Worm (Caenorhabditis elegans) whole organism, young adult: ENCODE data around the gene srbc-51.

Experiments used
- B0019.2 ChIP-seq: fragments of 200-800 bp; sonication (Bioruptor generic); conservative IDR thresholded peaks from 2 replicates; pipeline ENCODE4 v1.3.6; 2022; ENCODE audit warnings: missing genetic modification reagents, missing genetic modification characterization, missing compliant biosample characterization
- F23B12.7 ChIP-seq: sonication (generic microtip); optimal IDR thresholded peaks from 2 replicates; lab custom pipeline; 2017; ENCODE audit warnings: missing genetic modification characterization, mild to moderate bottlenecking, missing compliant biosample characterization, antibody characterized with exemption, moderate library complexity; ENCODE audit not compliant: insufficient read depth
- F33H1.4 ChIP-seq: fragments of 200-800 bp; sonication (Bioruptor generic); IDR thresholded peaks from 2 replicates; pipeline ENCODE4 v1.3.6; 2022; ENCODE audit warnings: missing genetic modification reagents, missing genetic modification characterization, missing compliant biosample characterization
- F39B2.1 ChIP-seq: fragments of 200-800 bp; sonication (Bioruptor generic); IDR thresholded peaks from 2 replicates; pipeline ENCODE4 v1.3.6; 2022; ENCODE audit warnings: missing genetic modification reagents, missing genetic modification characterization, missing compliant biosample characterization
- F49E8.2 ChIP-seq: sonication (generic microtip); optimal IDR thresholded peaks from 3 replicates; lab custom pipeline; 2017; ENCODE audit warnings: missing genetic modification characterization, mild to moderate bottlenecking, missing compliant biosample characterization, antibody characterized with exemption, moderate library complexity; ENCODE audit not compliant: insufficient read depth
- F57C9.4 ChIP-seq: sonication (generic microtip); optimal IDR thresholded peaks from 2 replicates; lab custom pipeline; 2017; ENCODE audit warnings: mild to moderate bottlenecking, missing genetic modification characterization, missing compliant biosample characterization
- K11D2.4 ChIP-seq: fragments of 200-800 bp; sonication (Bioruptor generic); IDR thresholded peaks from 2 replicates; pipeline ENCODE4 v1.3.6; 2022; ENCODE audit warnings: missing genetic modification reagents, missing genetic modification characterization, missing compliant biosample characterization
- Y56A3A.18 ChIP-seq: fragments of 200-800 bp; sonication (Bioruptor generic); IDR thresholded peaks from 2 replicates; pipeline ENCODE4 v1.3.6; 2022; ENCODE audit warnings: missing genetic modification reagents, missing genetic modification characterization, missing compliant biosample characterization
- Y95B8A.8 ChIP-seq: fragments of 200-800 bp; sonication (Bioruptor generic); IDR thresholded peaks from 2 replicates; pipeline ENCODE4 v1.3.6; 2022; ENCODE audit warnings: missing genetic modification reagents, missing genetic modification characterization, missing compliant biosample characterization
- ama-1 ChIP-seq, 3 experiments: fragments of 150-350 bp in 1 of 3; sonication (generic microtip) in 2 of 3; optimal IDR thresholded peaks; 2 replicates each; lab custom pipeline; 2014 to 2018; ENCODE audit warnings: missing biosample characterization in 2 of 3, missing genetic modification characterization in 2 of 3, missing genetic modification reagents in 2 of 3
- aptf-2 ChIP-seq: fragments of 200-800 bp; sonication (Bioruptor generic); conservative IDR thresholded peaks from 2 replicates; pipeline ENCODE4 v1.3.6; 2022; ENCODE audit warnings: missing genetic modification reagents, missing genetic modification characterization, missing compliant biosample characterization
- athp-1 ChIP-seq: sonication (generic microtip); optimal IDR thresholded peaks from 2 replicates; lab custom pipeline; 2017; ENCODE audit warnings: mild to moderate bottlenecking, missing genetic modification characterization, missing compliant biosample characterization
- attf-6 ChIP-seq: fragments of 200-800 bp; sonication (Bioruptor generic); IDR thresholded peaks from 2 replicates; pipeline ENCODE4 v1.3.6; 2022; ENCODE audit warnings: missing genetic modification reagents, missing genetic modification characterization, missing compliant biosample characterization
- bed-1 ChIP-seq: fragments of 200-800 bp; sonication (Bioruptor generic); IDR thresholded peaks from 2 replicates; pipeline ENCODE4 v1.3.6; 2022; ENCODE audit warnings: missing genetic modification reagents, missing genetic modification characterization, missing compliant biosample characterization
- bed-2 ChIP-seq: fragments of 200-800 bp; sonication (Bioruptor generic); IDR thresholded peaks from 2 replicates; pipeline ENCODE4 v1.3.6; 2022; ENCODE audit warnings: missing genetic modification reagents, missing genetic modification characterization, missing compliant biosample characterization
- ccch-3 ChIP-seq: fragments of 200-800 bp; sonication (Bioruptor generic); optimal IDR thresholded peaks from 2 replicates; lab custom pipeline; 2018; ENCODE audit warnings: mild to moderate bottlenecking, missing genetic modification characterization, missing compliant biosample characterization
- cebp-1 ChIP-seq, 2 experiments: fragments of 200-800 bp in 1 of 2; sonication (Bioruptor generic) in 1 of 2; sonication (generic microtip) in 1 of 2; IDR thresholded peaks in 1 of 2; optimal IDR thresholded peaks in 1 of 2; 2 replicates each; pipeline versions ENCODE4 v1.3.6 to Lab custom; 2017 to 2022; ENCODE audit warnings: missing compliant biosample characterization in 2 of 2, missing genetic modification characterization in 2 of 2, mild to moderate bottlenecking in 1 of 2, missing genetic modification reagents in 1 of 2, moderate library complexity in 1 of 2
- ceh-40 ChIP-seq: fragments of 200-800 bp; sonication (Bioruptor generic); IDR thresholded peaks from 2 replicates; pipeline ENCODE4 v1.3.6; 2022; ENCODE audit warnings: missing genetic modification characterization, missing compliant biosample characterization
- ceh-79 ChIP-seq: sonication (generic microtip); optimal IDR thresholded peaks from 2 replicates; lab custom pipeline; 2017; ENCODE audit warnings: mild to moderate bottlenecking, missing genetic modification characterization, missing compliant biosample characterization
- ceh-91 ChIP-seq: fragments of 200-800 bp; sonication (Bioruptor generic); IDR thresholded peaks from 2 replicates; pipeline ENCODE4 v1.3.6; 2022; ENCODE audit warnings: missing genetic modification reagents, missing genetic modification characterization, missing compliant biosample characterization
- chd-7 ChIP-seq: sonication (generic microtip); optimal IDR thresholded peaks from 2 replicates; lab custom pipeline; 2016; ENCODE audit warnings: mild to moderate bottlenecking, missing genetic modification characterization, moderate library complexity, missing compliant biosample characterization
- dpff-1 ChIP-seq: sonication (generic microtip); optimal IDR thresholded peaks from 2 replicates; lab custom pipeline; 2017; ENCODE audit warnings: mild to moderate bottlenecking, missing genetic modification characterization, missing compliant biosample characterization
- egrh-3 ChIP-seq: fragments of 200-800 bp; sonication (Bioruptor generic); IDR thresholded peaks from 2 replicates; pipeline ENCODE4 v1.3.6; 2022; ENCODE audit warnings: missing genetic modification reagents, missing genetic modification characterization, missing compliant biosample characterization
- him-1 ChIP-seq: sonication (generic microtip); optimal IDR thresholded peaks from 2 replicates; lab custom pipeline; 2016; ENCODE audit warnings: missing genotype, missing genetic modification reagents, missing genetic modification characterization, missing compliant biosample characterization
- hsf-1 ChIP-seq: fragments of 200-800 bp; sonication (Bioruptor generic); IDR thresholded peaks from 2 replicates; pipeline ENCODE4 v1.3.6; 2022; ENCODE audit warnings: missing genetic modification reagents, missing genetic modification characterization, missing compliant biosample characterization
- let-526 ChIP-seq: fragments of 200-800 bp; sonication (Bioruptor generic); IDR thresholded peaks from 2 replicates; pipeline ENCODE4 v1.3.6; 2022; ENCODE audit warnings: missing genetic modification reagents, missing genetic modification characterization, missing compliant biosample characterization
- lin-40 ChIP-seq: sonication (generic microtip); optimal IDR thresholded peaks from 2 replicates; lab custom pipeline; 2016; ENCODE audit warnings: missing genetic modification characterization, mild to moderate bottlenecking, missing compliant biosample characterization, missing genotype, missing genetic modification reagents
- lin-54 ChIP-seq: fragments of 200-800 bp; sonication (Bioruptor generic); optimal IDR thresholded peaks from 2 replicates; lab custom pipeline; 2018; ENCODE audit warnings: mild to moderate bottlenecking, missing genetic modification characterization, missing compliant biosample characterization
- lir-1 ChIP-seq: fragments of 200-800 bp; sonication (Bioruptor generic); conservative IDR thresholded peaks from 2 replicates; pipeline ENCODE4 v1.3.6; 2022; ENCODE audit warnings: missing genetic modification reagents, missing genetic modification characterization, missing compliant biosample characterization
- mel-28 ChIP-seq: sonication (generic microtip); optimal IDR thresholded peaks from 2 replicates; lab custom pipeline; 2016; ENCODE audit warnings: borderline replicate concordance, mild to moderate bottlenecking, missing genetic modification characterization, missing compliant biosample characterization
- nhr-120 ChIP-seq: fragments of 200-800 bp; sonication (Bioruptor generic); IDR thresholded peaks from 2 replicates; pipeline ENCODE4 v1.3.6; 2022; ENCODE audit warnings: missing genetic modification characterization, missing compliant biosample characterization
- nhr-90 ChIP-seq: sonication (generic microtip); optimal IDR thresholded peaks from 2 replicates; lab custom pipeline; 2016; ENCODE audit warnings: missing genotype, mild to moderate bottlenecking, missing genetic modification characterization, missing compliant biosample characterization
- rcor-1 ChIP-seq: fragments of 200-800 bp; sonication (Bioruptor generic); IDR thresholded peaks from 2 replicates; pipeline ENCODE4 v1.3.6; 2022; ENCODE audit warnings: missing genetic modification reagents, missing genetic modification characterization, missing compliant biosample characterization
- repo-1 ChIP-seq: sonication (generic microtip); optimal IDR thresholded peaks from 2 replicates; lab custom pipeline; 2017; ENCODE audit warnings: mild to moderate bottlenecking, missing genetic modification characterization, missing compliant biosample characterization
- sdz-38 ChIP-seq: sonication (generic microtip); optimal IDR thresholded peaks from 2 replicates; lab custom pipeline; 2016; ENCODE audit warnings: missing genotype, missing genetic modification characterization, missing compliant biosample characterization
- snpc-1.3 ChIP-seq: sonication (generic microtip); optimal IDR thresholded peaks from 2 replicates; lab custom pipeline; 2017; ENCODE audit warnings: missing genetic modification characterization, mild to moderate bottlenecking, missing compliant biosample characterization, antibody characterized with exemption, moderate library complexity, missing genotype, missing genetic modification reagents; ENCODE audit not compliant: insufficient read depth
- snpc-3.4 ChIP-seq: sonication (generic microtip); optimal IDR thresholded peaks from 2 replicates; lab custom pipeline; 2017; ENCODE audit warnings: missing genetic modification characterization, mild to moderate bottlenecking, missing compliant biosample characterization, antibody characterized with exemption, moderate library complexity, missing genotype, missing genetic modification reagents
- snpc-4 ChIP-seq, 5 experiments: fragments of 150-350 bp in 1 of 5; sonication (generic microtip) in 4 of 5; optimal IDR thresholded peaks; 2 replicates each; lab custom pipeline; 2014 to 2018; ENCODE audit warnings: missing genetic modification characterization in 5 of 5, missing biosample characterization in 3 of 5, antibody characterized with exemption in 2 of 5, mild to moderate bottlenecking in 2 of 5, missing compliant biosample characterization in 2 of 5, missing genotype in 2 of 5, moderate library complexity in 2 of 5, missing genetic modification reagents in 1 of 5
- somi-1 ChIP-seq: fragments of 200-800 bp; sonication (Bioruptor generic); optimal IDR thresholded peaks from 2 replicates; lab custom pipeline; 2018; ENCODE audit warnings: mild to moderate bottlenecking, missing genetic modification characterization, missing compliant biosample characterization
- unc-130 ChIP-seq: sonication (generic microtip); optimal IDR thresholded peaks from 2 replicates; lab custom pipeline; 2016; ENCODE audit warnings: missing genetic modification reagents, missing genetic modification characterization, missing compliant biosample characterization
- zim-3 ChIP-seq: sonication (generic microtip); optimal IDR thresholded peaks from 2 replicates; lab custom pipeline; 2017; ENCODE audit warnings: mild to moderate bottlenecking, missing genetic modification characterization, moderate library complexity, missing compliant biosample characterization
- ztf-6 ChIP-seq: fragments of 200-800 bp; sonication (Bioruptor generic); IDR thresholded peaks from 2 replicates; pipeline ENCODE4 v1.3.6; 2022; ENCODE audit warnings: missing genetic modification reagents, missing genetic modification characterization, missing compliant biosample characterization

Gene srbc-51

DNA sequence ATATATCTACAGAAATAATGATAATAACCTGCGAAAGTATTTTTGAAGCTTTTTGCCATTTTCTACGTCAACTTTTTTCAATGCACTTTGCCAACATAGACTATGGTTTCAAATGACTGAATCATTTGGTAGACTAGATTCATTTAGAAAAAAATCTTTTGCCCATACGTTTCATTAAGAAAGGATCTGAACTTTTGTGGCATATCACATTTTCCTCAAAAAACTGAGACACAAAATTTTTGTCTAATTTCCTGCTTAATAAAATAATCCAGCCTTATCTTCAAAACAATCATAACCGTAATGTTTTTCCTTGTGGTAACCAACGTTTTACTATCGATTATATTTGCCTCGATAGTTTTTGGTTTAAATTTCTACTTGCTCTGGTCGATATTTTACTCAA lies at the start of gene srbc-51:
Gene srbc-51 (plus strand): TSS at position 301 of the 400 bp plus-strand sequence.
- TF ChIP-seq bed-1 (GFP tag; lab: Robert Waterston, UW) = no peak

DNA sequence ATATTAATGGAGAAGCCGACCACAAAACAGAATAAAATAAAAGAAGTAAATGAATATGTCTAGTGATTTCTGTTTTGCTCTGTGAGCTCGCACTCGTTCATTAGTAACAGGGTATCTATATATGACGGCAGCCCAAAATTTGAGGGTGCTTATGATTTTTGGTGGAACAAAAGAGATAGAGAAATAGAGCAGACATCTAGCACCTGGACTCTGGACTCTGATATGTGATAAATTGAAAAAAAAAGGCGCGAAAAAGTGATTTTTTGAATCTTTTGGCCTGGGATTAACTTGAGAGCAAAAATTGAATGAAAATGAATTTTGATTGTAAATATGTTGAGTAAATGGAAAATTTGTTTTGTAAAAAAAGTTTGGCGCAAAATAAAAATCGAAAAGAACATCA lies 49.6 kb upstream of the srbc-51 start, which contains the start of gene nhr-283:
Gene nhr-283 (minus strand): TSS at position 101 of the 400 bp plus-strand sequence.
- TF ChIP-seq ceh-79 (tag; lab: Kevin White, UChicago) (no peak), Y95B8A.8 (GFP tag; lab: Robert Waterston, UW) (no peak), sdz-38 (tag; lab: Kevin White, UChicago) (no peak), mel-28 (tag; lab: Kevin White, UChicago) (no peak), nhr-120 (no peak), ztf-6 (GFP tag; lab: Robert Waterston, UW) (no peak), lin-54 (no peak), lin-40 (tag; lab: Kevin White, UChicago) (no peak), K11D2.4 (GFP tag; lab: Robert Waterston, UW) (no peak), aptf-2 (GFP tag; lab: Robert Waterston, UW) (no peak), F23B12.7 (tag; lab: Kevin White, UChicago) (no peak), snpc-1.3 (no peak), attf-6 (GFP tag; lab: Robert Waterston, UW) (no peak), F49E8.2 (tag; lab: Kevin White, UChicago) (no peak)
- TF ChIP-seq, all 124 proteins: peak for 0

DNA sequence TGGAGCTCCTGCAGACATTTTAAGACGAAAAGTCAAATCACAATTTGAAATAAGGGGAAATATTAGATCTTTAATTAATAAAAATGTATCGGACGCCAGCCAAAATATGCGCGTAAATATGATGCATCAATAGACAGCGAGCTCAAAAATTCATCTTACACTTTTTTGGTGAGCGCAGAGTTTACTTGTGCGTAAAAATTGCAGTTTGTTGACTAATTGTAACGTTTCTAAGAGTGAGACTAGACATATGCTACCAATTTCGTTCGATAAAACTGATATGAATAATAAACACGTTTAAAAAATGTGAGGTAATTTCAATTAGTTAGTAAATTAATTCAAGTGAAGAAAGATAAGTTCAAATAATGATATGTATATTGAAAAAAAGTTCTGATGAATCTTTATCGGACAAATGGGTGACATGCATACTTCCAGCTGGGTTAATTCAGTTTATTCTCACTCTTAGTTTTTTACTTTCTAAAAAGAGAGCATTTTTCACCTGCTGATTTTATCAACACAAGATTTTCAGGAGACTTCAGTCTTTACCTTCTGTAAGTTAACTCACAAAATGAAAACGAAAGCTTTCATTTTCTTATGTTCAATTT lies 47.0 kb upstream of the srbc-51 start, which contains the start of the genes nhr-285 and irld-52:
Gene nhr-285 (minus strand): TSS at position 101 of the 602 bp plus-strand sequence.
Gene irld-52 (plus strand): TSS at position 552 of the 602 bp plus-strand sequence.
- no peak for TF ChIP-seq ztf-6 (GFP tag; lab: Robert Waterston, UW)
- TF ChIP-seq him-1 (tag; lab: Kevin White, UChicago) = no peak
- TF ChIP-seq hsf-1 = no peak
- TF ChIP-seq ama-1 (optimal IDR thresholded peaks at IDR 0.05; lab: Kevin White, UChicago) = no peak
- TF ChIP-seq ama-1 (GFP tag; optimal IDR thresholded peaks at IDR 0.05; lab: Kevin White, UChicago) = no peak
- no peak for TF ChIP-seq F23B12.7 (tag; lab: Kevin White, UChicago)
- TF ChIP-seq zim-3 = no peak
- TF ChIP-seq snpc-3.4 = no peak
- no peak for TF ChIP-seq somi-1 (GFP tag; lab: Kevin White, UChicago)
- no peak for TF ChIP-seq dpff-1 (tag; lab: Kevin White, UChicago)
- no peak for TF ChIP-seq snpc-4 (GFP tag; optimal IDR thresholded peaks at IDR 0.05; lab: Kevin White, UChicago)
- TF ChIP-seq snpc-4 (tag; optimal IDR thresholded peaks at IDR 0.05; lab: Kevin White, UChicago) = no peak
- no peak for TF ChIP-seq lin-54
- TF ChIP-seq ceh-40 (GFP tag; lab: Robert Waterston, UW) = no peak
- TF ChIP-seq bed-2 (GFP tag; lab: Robert Waterston, UW) = no peak
- TF ChIP-seq repo-1 = no peak
- TF ChIP-seq ceh-91 (GFP tag; lab: Robert Waterston, UW) = no peak
- no peak for TF ChIP-seq nhr-90 (tag; lab: Kevin White, UChicago)
- no peak for TF ChIP-seq lir-1 (GFP tag; lab: Robert Waterston, UW)

DNA sequence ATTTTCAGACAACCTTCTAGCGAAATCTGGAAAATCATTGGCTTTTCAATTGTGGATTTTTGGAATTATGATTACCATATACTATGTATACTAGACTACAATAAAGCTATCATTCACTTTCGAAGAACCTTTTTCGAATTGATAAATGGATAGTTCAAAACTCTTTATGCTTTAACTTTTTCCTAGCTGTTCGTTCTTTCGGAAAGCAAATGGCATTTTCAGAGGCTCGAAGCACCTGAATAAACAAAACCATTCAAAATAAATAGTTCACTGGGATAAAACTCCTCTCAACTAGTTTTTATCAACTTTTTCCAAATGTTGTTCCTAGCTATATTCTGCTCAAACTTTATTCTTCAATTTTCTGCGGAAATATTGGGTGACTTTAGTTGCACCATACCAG lies 45.1 kb upstream of the srbc-51 start, which contains the start of gene T26E4.2:
Gene T26E4.2 (plus strand): TSS at position 301 of the 400 bp plus-strand sequence.
- TF ChIP-seq cebp-1 (GFP tag; IDR thresholded peaks at IDR 0.05; lab: Robert Waterston, UW) = no peak
- TF ChIP-seq cebp-1 (tag; optimal IDR thresholded peaks at IDR 0.05; lab: Kevin White, UChicago) = no peak
- no peak for TF ChIP-seq ccch-3 (GFP tag; lab: Kevin White, UChicago)
- no peak for TF ChIP-seq unc-130 (GFP tag; lab: Kevin White, UChicago)
- TF ChIP-seq chd-7 = no peak
- TF ChIP-seq rcor-1 (GFP tag; lab: Robert Waterston, UW) = no peak
- TF ChIP-seq athp-1 (tag; lab: Kevin White, UChicago) = no peak
- TF ChIP-seq egrh-3 (GFP tag; lab: Robert Waterston, UW) = no peak
- no peak for TF ChIP-seq F33H1.4 (GFP tag; lab: Robert Waterston, UW)
- TF ChIP-seq F39B2.1 (GFP tag; lab: Robert Waterston, UW) = no peak
- TF ChIP-seq nhr-90 (tag; lab: Kevin White, UChicago) = no peak
- no peak for TF ChIP-seq Y95B8A.8 (GFP tag; lab: Robert Waterston, UW)
- no peak for TF ChIP-seq F57C9.4 (tag; lab: Kevin White, UChicago)
- no peak for TF ChIP-seq let-526 (GFP tag; lab: Robert Waterston, UW)
- TF ChIP-seq Y56A3A.18 = no peak
- no peak for TF ChIP-seq B0019.2
